Fruit fly (Drosophila melanogaster) whole organism, wandering third instar larva: ENCODE results near the gene FoxL1.

Source experiments
- Hnf4 ChIP-seq: fragments of 200-800 bp; sonication (Bioruptor generic); optimal IDR thresholded peaks from 2 replicates; lab custom pipeline; 2016; ENCODE audit warnings: missing biosample characterization, mild to moderate bottlenecking, missing genetic modification characterization
- Mio ChIP-seq: sonication (Bioruptor generic); optimal IDR thresholded peaks from 2 replicates; lab custom pipeline; 2016; ENCODE audit warnings: missing biosample characterization, missing genetic modification characterization
- br ChIP-seq: fragments of 200-800 bp; sonication (Bioruptor generic); optimal IDR thresholded peaks from 2 replicates; lab custom pipeline; 2016; ENCODE audit warnings: missing biosample characterization, missing genetic modification characterization
- dmrt93B ChIP-seq: fragments of 200-800 bp; sonication (Bioruptor generic); optimal IDR thresholded peaks from 2 replicates; lab custom pipeline; 2018; ENCODE audit warnings: missing biosample characterization, mild to moderate bottlenecking, missing genetic modification characterization

- TF ChIP-seq Mio (GFP tag; lab: Kevin White, UChicago) (no peak), dmrt93B (GFP tag; lab: Kevin White, UChicago) (no peak), br (GFP tag; lab: Kevin White, UChicago) (no peak), Hnf4 (GFP tag; lab: Kevin White, UChicago) (no peak)
These were observed 1.9 kb upstream of the FoxL1 start for dm6 chr3L:4016754-4017153.
